Fruit fly (Drosophila melanogaster) Kc167 (cell line): Measurements from ENCODE around the gene Prps.

Experiments
- Myc ChIP-seq: fragments of >200 bp; optimal IDR thresholded peaks from 2 replicates; lab custom pipeline; 2017; ENCODE audit warnings: missing external identifiers
- h ChIP-seq: fragments of >200 bp; optimal IDR thresholded peaks from 3 replicates; lab custom pipeline; 2018; ENCODE audit warnings: missing external identifiers
- psq ChIP-seq: fragments of >200 bp; optimal IDR thresholded peaks from 2 replicates; lab custom pipeline; 2017; ENCODE audit warnings: missing external identifiers
- ttk ChIP-seq: sonication (Bioruptor generic); optimal IDR thresholded peaks from 2 replicates; lab custom pipeline; 2017; ENCODE audit warnings: missing external identifiers

dm6 chr3L:9695242-9695641 is 1.3 kb downstream of the Prps start:
- TF ChIP-seq ttk (lab: Kevin White, UChicago) (no peak), psq (lab: Kevin White, UChicago) (no peak), Myc (no peak), h (lab: Kevin White, UChicago) (no peak)
